Worm (Caenorhabditis elegans) whole organism, young adult: ENCODE results near the gene B0547.2.

Source experiments
- B0019.2 ChIP-seq: fragments of 200-800 bp; sonication (Bioruptor generic); conservative IDR thresholded peaks from 2 replicates; pipeline ENCODE4 v1.3.6; 2022; ENCODE audit warnings: missing genetic modification reagents, missing genetic modification characterization, missing compliant biosample characterization
- B0336.3 ChIP-seq: fragments of 200-800 bp; sonication (Bioruptor generic); IDR thresholded peaks from 2 replicates; pipeline ENCODE4 v1.3.6; 2022; ENCODE audit warnings: missing genetic modification characterization, missing compliant biosample characterization
- F10E7.11 ChIP-seq: sonication (generic microtip); optimal IDR thresholded peaks from 2 replicates; lab custom pipeline; 2017; ENCODE audit warnings: mild to moderate bottlenecking, missing genetic modification characterization, moderate library complexity, missing compliant biosample characterization
- F22D6.2 ChIP-seq: sonication (generic microtip); optimal IDR thresholded peaks from 2 replicates; lab custom pipeline; 2016; ENCODE audit warnings: mild to moderate bottlenecking, missing genetic modification characterization, missing compliant biosample characterization
- F37B4.10 ChIP-seq: fragments of 200-800 bp; sonication (Bioruptor generic); IDR thresholded peaks from 2 replicates; pipeline ENCODE4 v1.3.6; 2022; ENCODE audit warnings: missing genetic modification characterization, missing compliant biosample characterization
- F39B2.1 ChIP-seq: fragments of 200-800 bp; sonication (Bioruptor generic); IDR thresholded peaks from 2 replicates; pipeline ENCODE4 v1.3.6; 2022; ENCODE audit warnings: missing genetic modification reagents, missing genetic modification characterization, missing compliant biosample characterization
- F49E8.2 ChIP-seq: sonication (generic microtip); optimal IDR thresholded peaks from 3 replicates; lab custom pipeline; 2017; ENCODE audit warnings: missing genetic modification characterization, mild to moderate bottlenecking, missing compliant biosample characterization, antibody characterized with exemption, moderate library complexity; ENCODE audit not compliant: insufficient read depth
- F57A8.1 ChIP-seq: fragments of 200-800 bp; sonication (Bioruptor generic); optimal IDR thresholded peaks from 2 replicates; lab custom pipeline; 2018; ENCODE audit warnings: mild to moderate bottlenecking, missing genetic modification characterization, moderate library complexity, missing compliant biosample characterization
- K12H6.12 ChIP-seq: fragments of 200-800 bp; sonication (Bioruptor generic); optimal IDR thresholded peaks from 2 replicates; lab custom pipeline; 2018; ENCODE audit warnings: mild to moderate bottlenecking, missing genetic modification characterization, missing compliant biosample characterization
- T07F8.4 ChIP-seq: sonication (generic microtip); optimal IDR thresholded peaks from 2 replicates; lab custom pipeline; 2016; ENCODE audit warnings: mild to moderate bottlenecking, missing genetic modification characterization, moderate library complexity, missing compliant biosample characterization
- T26A5.8 ChIP-seq: sonication (generic microtip); optimal IDR thresholded peaks from 2 replicates; lab custom pipeline; 2016; ENCODE audit warnings: missing genetic modification characterization, missing compliant biosample characterization
- Y56A3A.18 ChIP-seq: fragments of 200-800 bp; sonication (Bioruptor generic); IDR thresholded peaks from 2 replicates; pipeline ENCODE4 v1.3.6; 2022; ENCODE audit warnings: missing genetic modification reagents, missing genetic modification characterization, missing compliant biosample characterization
- Y67H2A.10 ChIP-seq: fragments of 200-800 bp; sonication (Bioruptor generic); conservative IDR thresholded peaks from 2 replicates; pipeline ENCODE4 v1.3.6; 2022; ENCODE audit warnings: missing genetic modification reagents, missing genetic modification characterization, missing compliant biosample characterization
- Y95B8A.8 ChIP-seq: fragments of 200-800 bp; sonication (Bioruptor generic); IDR thresholded peaks from 2 replicates; pipeline ENCODE4 v1.3.6; 2022; ENCODE audit warnings: missing genetic modification reagents, missing genetic modification characterization, missing compliant biosample characterization
- ZK185.1 ChIP-seq: sonication (generic microtip); optimal IDR thresholded peaks from 2 replicates; lab custom pipeline; 2016; ENCODE audit warnings: mild to moderate bottlenecking, missing genetic modification characterization, missing compliant biosample characterization; ENCODE audit not compliant: poor library complexity, severe bottlenecking
- akir-1 ChIP-seq: fragments of 200-800 bp; sonication (Bioruptor generic); optimal IDR thresholded peaks from 2 replicates; lab custom pipeline; 2018; ENCODE audit warnings: mild to moderate bottlenecking, missing genetic modification characterization, moderate library complexity, missing compliant biosample characterization
- aptf-2 ChIP-seq: fragments of 200-800 bp; sonication (Bioruptor generic); conservative IDR thresholded peaks from 2 replicates; pipeline ENCODE4 v1.3.6; 2022; ENCODE audit warnings: missing genetic modification reagents, missing genetic modification characterization, missing compliant biosample characterization
- aptf-3 ChIP-seq: fragments of 200-800 bp; sonication (Bioruptor generic); IDR thresholded peaks from 2 replicates; pipeline ENCODE4 v1.3.6; 2022; ENCODE audit warnings: missing genetic modification characterization, missing compliant biosample characterization
- atf-7 ChIP-seq: sonication (generic microtip); optimal IDR thresholded peaks from 2 replicates; lab custom pipeline; 2017; ENCODE audit warnings: mild to moderate bottlenecking, missing genetic modification characterization, missing compliant biosample characterization
- ccch-3 ChIP-seq: fragments of 200-800 bp; sonication (Bioruptor generic); optimal IDR thresholded peaks from 2 replicates; lab custom pipeline; 2018; ENCODE audit warnings: mild to moderate bottlenecking, missing genetic modification characterization, missing compliant biosample characterization
- ceh-40 ChIP-seq: fragments of 200-800 bp; sonication (Bioruptor generic); IDR thresholded peaks from 2 replicates; pipeline ENCODE4 v1.3.6; 2022; ENCODE audit warnings: missing genetic modification characterization, missing compliant biosample characterization
- ceh-58 ChIP-seq: fragments of 200-800 bp; sonication (Bioruptor generic); IDR thresholded peaks from 2 replicates; pipeline ENCODE4 v1.3.6; 2022; ENCODE audit warnings: missing genetic modification characterization, missing compliant biosample characterization
- die-1 ChIP-seq: sonication (generic microtip); optimal IDR thresholded peaks from 2 replicates; lab custom pipeline; 2016; ENCODE audit warnings: missing genotype, mild to moderate bottlenecking, missing genetic modification characterization, missing compliant biosample characterization
- dpff-1 ChIP-seq: sonication (generic microtip); optimal IDR thresholded peaks from 2 replicates; lab custom pipeline; 2017; ENCODE audit warnings: mild to moderate bottlenecking, missing genetic modification characterization, missing compliant biosample characterization
- egl-18 ChIP-seq: fragments of 200-800 bp; sonication (Bioruptor generic); IDR thresholded peaks from 2 replicates; pipeline ENCODE4 v1.3.6; 2022; ENCODE audit warnings: missing genetic modification reagents, missing genetic modification characterization, missing compliant biosample characterization
- ekl-4 ChIP-seq: fragments of 200-800 bp; sonication (Bioruptor generic); IDR thresholded peaks from 2 replicates; pipeline ENCODE4 v1.3.6; 2022; ENCODE audit warnings: missing genetic modification reagents, missing genetic modification characterization, missing compliant biosample characterization
- ets-4 ChIP-seq: fragments of 200-800 bp; sonication (Bioruptor generic); optimal IDR thresholded peaks from 2 replicates; lab custom pipeline; 2018; ENCODE audit warnings: mild to moderate bottlenecking, missing genetic modification characterization, missing compliant biosample characterization
- gei-17 ChIP-seq: fragments of 200-800 bp; sonication (Bioruptor generic); optimal IDR thresholded peaks from 2 replicates; lab custom pipeline; 2018; ENCODE audit warnings: mild to moderate bottlenecking, missing genetic modification characterization, missing compliant biosample characterization
- hlh-26 ChIP-seq: fragments of 200-800 bp; sonication (Bioruptor generic); conservative IDR thresholded peaks from 2 replicates; pipeline ENCODE4 v1.3.6; 2022; ENCODE audit warnings: missing genetic modification reagents, missing genetic modification characterization, missing compliant biosample characterization
- hmg-20 ChIP-seq: fragments of 200-800 bp; sonication (Bioruptor generic); IDR thresholded peaks from 2 replicates; pipeline ENCODE4 v1.3.6; 2022; ENCODE audit warnings: missing genetic modification reagents, missing genetic modification characterization, missing compliant biosample characterization
- lag-1 ChIP-seq: fragments of 200-800 bp; sonication (Bioruptor generic); IDR thresholded peaks from 2 replicates; pipeline ENCODE4 v1.3.6; 2022; ENCODE audit warnings: missing genetic modification reagents, missing genetic modification characterization, missing compliant biosample characterization
- lin-26 ChIP-seq: fragments of 200-800 bp; sonication (Bioruptor generic); IDR thresholded peaks from 2 replicates; pipeline ENCODE4 v1.3.6; 2022; ENCODE audit warnings: missing genetic modification reagents, missing genetic modification characterization, missing compliant biosample characterization
- lin-35 ChIP-seq, 3 experiments: fragments of 150-350 bp in 2 of 3; sonication (generic microtip) in 1 of 3; optimal IDR thresholded peaks; 2 replicates each; lab custom pipeline; 2014 to 2018; ENCODE audit warnings: missing biosample characterization in 3 of 3, missing genetic modification characterization in 3 of 3, missing genetic modification reagents in 3 of 3
- lin-40 ChIP-seq: sonication (generic microtip); optimal IDR thresholded peaks from 2 replicates; lab custom pipeline; 2016; ENCODE audit warnings: missing genetic modification characterization, mild to moderate bottlenecking, missing compliant biosample characterization, missing genotype, missing genetic modification reagents
- lin-54 ChIP-seq: fragments of 200-800 bp; sonication (Bioruptor generic); optimal IDR thresholded peaks from 2 replicates; lab custom pipeline; 2018; ENCODE audit warnings: mild to moderate bottlenecking, missing genetic modification characterization, missing compliant biosample characterization
- madf-3 ChIP-seq: fragments of 200-800 bp; sonication (Bioruptor generic); IDR thresholded peaks from 2 replicates; pipeline ENCODE4 v1.3.6; 2022; ENCODE audit warnings: missing genetic modification reagents, missing genetic modification characterization, missing compliant biosample characterization
- mel-28 ChIP-seq: sonication (generic microtip); optimal IDR thresholded peaks from 2 replicates; lab custom pipeline; 2016; ENCODE audit warnings: borderline replicate concordance, mild to moderate bottlenecking, missing genetic modification characterization, missing compliant biosample characterization
- mxl-1 ChIP-seq: sonication (generic microtip); optimal IDR thresholded peaks from 2 replicates; lab custom pipeline; 2016; ENCODE audit warnings: missing genetic modification characterization, missing compliant biosample characterization
- nfyb-1 ChIP-seq: fragments of 200-800 bp; sonication (Bioruptor generic); IDR thresholded peaks from 2 replicates; pipeline ENCODE4 v1.3.6; 2022; ENCODE audit warnings: missing genetic modification reagents, missing genetic modification characterization, missing compliant biosample characterization
- nhr-80 ChIP-seq: sonication (generic microtip); optimal IDR thresholded peaks from 2 replicates; lab custom pipeline; 2016; ENCODE audit warnings: missing genetic modification characterization, missing compliant biosample characterization
- rcor-1 ChIP-seq: fragments of 200-800 bp; sonication (Bioruptor generic); IDR thresholded peaks from 2 replicates; pipeline ENCODE4 v1.3.6; 2022; ENCODE audit warnings: missing genetic modification reagents, missing genetic modification characterization, missing compliant biosample characterization
- snpc-3.4 ChIP-seq: sonication (generic microtip); optimal IDR thresholded peaks from 2 replicates; lab custom pipeline; 2017; ENCODE audit warnings: missing genetic modification characterization, mild to moderate bottlenecking, missing compliant biosample characterization, antibody characterized with exemption, moderate library complexity, missing genotype, missing genetic modification reagents
- snpc-4 ChIP-seq, 5 experiments: fragments of 150-350 bp in 1 of 5; sonication (generic microtip) in 4 of 5; optimal IDR thresholded peaks; 2 replicates each; lab custom pipeline; 2014 to 2018; ENCODE audit warnings: missing genetic modification characterization in 5 of 5, missing biosample characterization in 3 of 5, antibody characterized with exemption in 2 of 5, mild to moderate bottlenecking in 2 of 5, missing compliant biosample characterization in 2 of 5, missing genotype in 2 of 5, moderate library complexity in 2 of 5, missing genetic modification reagents in 1 of 5
- sptf-2 ChIP-seq: fragments of 200-800 bp; sonication (Bioruptor generic); optimal IDR thresholded peaks from 2 replicates; lab custom pipeline; 2018; ENCODE audit warnings: mild to moderate bottlenecking, missing genetic modification characterization, missing compliant biosample characterization
- ztf-18 ChIP-seq: sonication (generic microtip); optimal IDR thresholded peaks from 2 replicates; lab custom pipeline; 2016; ENCODE audit warnings: missing genotype, mild to moderate bottlenecking, missing genetic modification characterization, missing compliant biosample characterization
- ztf-26 ChIP-seq: sonication (generic microtip); optimal IDR thresholded peaks from 2 replicates; lab custom pipeline; 2017; ENCODE audit warnings: missing genetic modification characterization, missing compliant biosample characterization
- ztf-3 ChIP-seq: fragments of 200-800 bp; sonication (Bioruptor generic); optimal IDR thresholded peaks from 2 replicates; lab custom pipeline; 2018; ENCODE audit warnings: mild to moderate bottlenecking, missing genetic modification characterization, missing compliant biosample characterization

Gene B0547.2

DNA sequence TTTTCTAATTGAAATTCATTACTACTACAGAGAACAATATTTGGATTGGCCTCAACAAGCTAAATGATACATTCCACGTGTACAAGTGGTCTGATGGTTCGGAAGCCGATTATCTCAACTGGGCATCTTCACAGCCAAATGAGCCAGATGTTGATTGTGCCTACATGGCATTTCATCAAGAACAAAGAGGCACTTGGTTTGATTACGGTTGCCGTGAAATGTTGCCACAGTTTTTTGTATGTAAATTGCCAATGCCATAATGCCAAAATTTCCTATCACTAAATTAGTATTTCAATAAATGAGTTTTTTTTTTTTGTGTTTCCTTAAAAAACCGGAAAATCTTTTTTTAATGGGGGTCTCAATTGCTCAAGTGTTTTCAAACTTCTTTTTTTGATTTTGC lies 8.9 kb downstream of the B0547.2 start:
- no peak for TF ChIP-seq B0019.2
- no peak for TF ChIP-seq aptf-3 (GFP tag; lab: Robert Waterston, UW)
- TF ChIP-seq F57A8.1 (GFP tag; lab: Kevin White, UChicago): no peak
- TF ChIP-seq rcor-1 (GFP tag; lab: Robert Waterston, UW): no peak
- no peak for TF ChIP-seq nfyb-1 (GFP tag; lab: Robert Waterston, UW)
- no peak for TF ChIP-seq mel-28 (tag; lab: Kevin White, UChicago)
- TF ChIP-seq, all 124 proteins: peak for 0

DNA sequence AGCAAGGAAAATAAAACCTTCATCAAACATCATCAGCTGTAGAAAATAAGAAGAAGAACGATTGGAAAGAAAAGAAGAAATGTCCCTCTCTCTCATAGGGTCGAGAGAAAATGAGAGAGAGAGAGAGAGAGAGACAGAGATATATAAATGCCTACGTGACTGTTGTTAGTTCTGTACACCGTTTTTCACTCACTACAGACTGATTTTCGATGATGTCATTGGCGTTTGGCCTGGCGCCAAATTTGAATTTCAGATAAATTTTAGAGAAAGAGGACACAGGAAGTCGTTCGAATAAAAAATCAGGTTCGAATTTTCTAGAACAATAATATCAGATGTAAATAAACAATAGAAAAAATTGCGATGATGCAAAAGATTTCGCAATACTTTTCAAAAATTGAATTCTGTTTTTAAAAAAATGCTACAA lies 10.2 kb downstream of the B0547.2 start:
- TF ChIP-seq atf-7 (tag; lab: Kevin White, UChicago): peak; percentile 88
- no peak for TF ChIP-seq dpff-1 (tag; lab: Kevin White, UChicago)
- no peak for TF ChIP-seq madf-3 (GFP tag; lab: Robert Waterston, UW)
- no peak for TF ChIP-seq ZK185.1 (tag; lab: Kevin White, UChicago)
- TF ChIP-seq ccch-3 (GFP tag; lab: Kevin White, UChicago): no peak
- no peak for TF ChIP-seq ztf-3 (GFP tag; lab: Kevin White, UChicago)
- no peak for TF ChIP-seq ztf-18 (tag; lab: Kevin White, UChicago)
- TF ChIP-seq F22D6.2 (tag; lab: Kevin White, UChicago): no peak
- TF ChIP-seq ekl-4 (GFP tag; lab: Robert Waterston, UW): no peak
- TF ChIP-seq egl-18: no peak
- no peak for TF ChIP-seq ets-4 (GFP tag; lab: Kevin White, UChicago)
- TF ChIP-seq lin-26: 0 out of 2 replicates have a peak, but pooled peaks have one; percentile 53
- no peak for TF ChIP-seq K12H6.12
- no peak for TF ChIP-seq Y67H2A.10 (GFP tag; lab: Robert Waterston, UW)
- TF ChIP-seq gei-17 (GFP tag; lab: Kevin White, UChicago): no peak
- no peak for TF ChIP-seq hlh-26
- TF ChIP-seq sptf-2: no peak
- TF ChIP-seq lin-54 (GFP tag; lab: Kevin White, UChicago): peak; percentile 71
- TF ChIP-seq F49E8.2 (tag; lab: Kevin White, UChicago): no peak
- no peak for TF ChIP-seq lag-1
- TF ChIP-seq lin-35 (GFP tag; optimal IDR thresholded peaks at IDR 0.05; lab: Kevin White, UChicago): no peak
- TF ChIP-seq akir-1: no peak
- no peak for TF ChIP-seq T26A5.8 (tag; lab: Kevin White, UChicago)
- TF ChIP-seq F10E7.11: no peak
- TF ChIP-seq die-1 (tag; lab: Kevin White, UChicago): no peak
- TF ChIP-seq snpc-4 (GFP tag; optimal IDR thresholded peaks at IDR 0.05; lab: Kevin White, UChicago): no peak
- TF ChIP-seq snpc-4 (tag; optimal IDR thresholded peaks at IDR 0.05; lab: Kevin White, UChicago): no peak
- no peak for TF ChIP-seq ceh-58 (GFP tag; lab: Robert Waterston, UW)
- no peak for TF ChIP-seq Y56A3A.18 (GFP tag; lab: Robert Waterston, UW)
- peak; percentile 66 for TF ChIP-seq lin-40
- TF ChIP-seq Y95B8A.8 (GFP tag; lab: Robert Waterston, UW): no peak
- TF ChIP-seq T07F8.4 (tag; lab: Kevin White, UChicago): no peak
- TF ChIP-seq aptf-2 (GFP tag; lab: Robert Waterston, UW): no peak
- TF ChIP-seq mxl-1: no peak
- TF ChIP-seq ztf-26 (tag; lab: Kevin White, UChicago): peak; percentile 68
- no peak for TF ChIP-seq F39B2.1 (GFP tag; lab: Robert Waterston, UW)
- no peak for TF ChIP-seq nhr-80 (tag; lab: Kevin White, UChicago)
- TF ChIP-seq B0336.3: no peak
- TF ChIP-seq B0019.2: no peak
- TF ChIP-seq snpc-3.4 (tag; lab: Kevin White, UChicago): no peak
- TF ChIP-seq ceh-40: no peak
- TF ChIP-seq hmg-20 (GFP tag; lab: Robert Waterston, UW): no peak
- TF ChIP-seq F37B4.10 (GFP tag; lab: Robert Waterston, UW): no peak
